Worm (Caenorhabditis elegans): ENCODE results near the gene prx-13.

- TF ChIP-seq nhr-42 (GFP tag; IDR thresholded peaks at IDR 0.05): no peak
- TF ChIP-seq cey-2 (tag; optimal IDR thresholded peaks at IDR 0.05; ENCODE audit: borderline replicate concordance, insufficient read depth): no peak
- TF ChIP-seq daf-12 (tag; optimal IDR thresholded peaks at IDR 0.05): no peak
- no peak for TF ChIP-seq nhr-76 (tag; optimal IDR thresholded peaks at IDR 0.05)
- TF ChIP-seq arid-1 (GFP tag; conservative IDR thresholded peaks at IDR 0.05): no peak
- no peak for TF ChIP-seq aly-2 (tag; optimal IDR thresholded peaks at IDR 0.05)
- TF ChIP-seq nhr-102 (tag; optimal IDR thresholded peaks at IDR 0.05): no peak
- peak in 1 of 2 experiments; percentile 63 for TF ChIP-seq unc-62 (GFP tag; optimal IDR thresholded peaks at IDR 0.05 in 1 of 2)
- TF ChIP-seq unc-62 (tag; optimal IDR thresholded peaks at IDR 0.05): no peak
- no peak for TF ChIP-seq snpc-4 (tag; optimal IDR thresholded peaks at IDR 0.05)
- no peak for TF ChIP-seq egl-43 (GFP tag; IDR thresholded peaks at IDR 0.05)
- no peak for TF ChIP-seq lin-39 (tag; optimal IDR thresholded peaks at IDR 0.05)
- TF ChIP-seq ama-1 (optimal IDR thresholded peaks at IDR 0.05): no peak
- TF ChIP-seq nhr-48 (tag; optimal IDR thresholded peaks at IDR 0.05): no peak
- no peak for TF ChIP-seq lsy-2 (tag; optimal IDR thresholded peaks at IDR 0.05)
These were observed 28.0 kb upstream of the prx-13 start for ce11 chrII:7279808-7280207.
